Worm (Caenorhabditis elegans): ENCODE measurements around the gene Y38H6C.8.
A peak's percentile ranks its signal among the peaks of the same experiment; 100 is the strongest.

- TF ChIP-seq F13C5.2 (tag; optimal IDR thresholded peaks at IDR 0.05): peak; percentile 41
- TF ChIP-seq ama-1 (optimal IDR thresholded peaks at IDR 0.05): no peak
- TF ChIP-seq B0310.2 (tag; optimal IDR thresholded peaks at IDR 0.05): no peak
- TF ChIP-seq ceh-13 (GFP tag; optimal IDR thresholded peaks at IDR 0.05): no peak
These were observed 20.2 kb upstream of the Y38H6C.8 start, which contains the start of gene B0250.5 for ce11 chrV:20493271-20494231.

All from whole organism, early embryonic.